Worm (Caenorhabditis elegans) whole organism, young adult: ENCODE results near the gene ZC13.1.

ENCODE experiments used
- B0019.2 ChIP-seq: fragments of 200-800 bp; sonication (Bioruptor generic); conservative IDR thresholded peaks from 2 replicates; pipeline ENCODE4 v1.3.6; 2022; ENCODE audit warnings: missing genetic modification reagents, missing genetic modification characterization, missing compliant biosample characterization
- B0261.1 ChIP-seq: sonication (generic microtip); optimal IDR thresholded peaks from 2 replicates; lab custom pipeline; 2016; ENCODE audit warnings: mild to moderate bottlenecking, missing genetic modification characterization, moderate library complexity, missing compliant biosample characterization
- C06A6.2 ChIP-seq: fragments of 200-800 bp; sonication (Bioruptor generic); conservative IDR thresholded peaks from 2 replicates; pipeline ENCODE4 v1.3.6; 2022; ENCODE audit warnings: missing genetic modification characterization, missing compliant biosample characterization
- C17E4.6 ChIP-seq: fragments of 200-800 bp; sonication (Bioruptor generic); IDR thresholded peaks from 2 replicates; pipeline ENCODE4 v1.3.6; 2022; ENCODE audit warnings: missing genetic modification reagents, missing genetic modification characterization, missing compliant biosample characterization
- D2030.7 ChIP-seq: fragments of 200-800 bp; sonication (Bioruptor generic); IDR thresholded peaks from 2 replicates; pipeline ENCODE4 v1.3.6; 2022; ENCODE audit warnings: missing genetic modification reagents, missing genetic modification characterization, missing compliant biosample characterization
- F22D6.2 ChIP-seq: sonication (generic microtip); optimal IDR thresholded peaks from 2 replicates; lab custom pipeline; 2016; ENCODE audit warnings: mild to moderate bottlenecking, missing genetic modification characterization, missing compliant biosample characterization
- F23B12.7 ChIP-seq: sonication (generic microtip); optimal IDR thresholded peaks from 2 replicates; lab custom pipeline; 2017; ENCODE audit warnings: missing genetic modification characterization, mild to moderate bottlenecking, missing compliant biosample characterization, antibody characterized with exemption, moderate library complexity; ENCODE audit not compliant: insufficient read depth
- F37B4.10 ChIP-seq: fragments of 200-800 bp; sonication (Bioruptor generic); IDR thresholded peaks from 2 replicates; pipeline ENCODE4 v1.3.6; 2022; ENCODE audit warnings: missing genetic modification characterization, missing compliant biosample characterization
- F55B11.4 ChIP-seq: sonication (generic microtip); optimal IDR thresholded peaks from 2 replicates; lab custom pipeline; 2016; ENCODE audit warnings: missing compliant biosample characterization, missing genetic modification characterization, borderline replicate concordance; ENCODE audit not compliant: insufficient read depth
- Y53G8AR.9 ChIP-seq: fragments of 200-800 bp; sonication (Bioruptor generic); conservative IDR thresholded peaks from 2 replicates; pipeline ENCODE4 v1.3.6; 2022; ENCODE audit warnings: missing genetic modification reagents, missing genetic modification characterization, missing compliant biosample characterization
- atf-7 ChIP-seq: sonication (generic microtip); optimal IDR thresholded peaks from 2 replicates; lab custom pipeline; 2017; ENCODE audit warnings: mild to moderate bottlenecking, missing genetic modification characterization, missing compliant biosample characterization
- athp-1 ChIP-seq: sonication (generic microtip); optimal IDR thresholded peaks from 2 replicates; lab custom pipeline; 2017; ENCODE audit warnings: mild to moderate bottlenecking, missing genetic modification characterization, missing compliant biosample characterization
- bed-1 ChIP-seq: fragments of 200-800 bp; sonication (Bioruptor generic); IDR thresholded peaks from 2 replicates; pipeline ENCODE4 v1.3.6; 2022; ENCODE audit warnings: missing genetic modification reagents, missing genetic modification characterization, missing compliant biosample characterization
- bed-2 ChIP-seq: fragments of 200-800 bp; sonication (Bioruptor generic); IDR thresholded peaks from 2 replicates; pipeline ENCODE4 v1.3.6; 2022; ENCODE audit warnings: missing genetic modification reagents, missing genetic modification characterization, missing compliant biosample characterization
- cebp-1 ChIP-seq, 2 experiments: fragments of 200-800 bp in 1 of 2; sonication (Bioruptor generic) in 1 of 2; sonication (generic microtip) in 1 of 2; IDR thresholded peaks in 1 of 2; optimal IDR thresholded peaks in 1 of 2; 2 replicates each; pipeline versions ENCODE4 v1.3.6 to Lab custom; 2017 to 2022; ENCODE audit warnings: missing compliant biosample characterization in 2 of 2, missing genetic modification characterization in 2 of 2, mild to moderate bottlenecking in 1 of 2, missing genetic modification reagents in 1 of 2, moderate library complexity in 1 of 2
- ceh-91 ChIP-seq: fragments of 200-800 bp; sonication (Bioruptor generic); IDR thresholded peaks from 2 replicates; pipeline ENCODE4 v1.3.6; 2022; ENCODE audit warnings: missing genetic modification reagents, missing genetic modification characterization, missing compliant biosample characterization
- die-1 ChIP-seq: sonication (generic microtip); optimal IDR thresholded peaks from 2 replicates; lab custom pipeline; 2016; ENCODE audit warnings: missing genotype, mild to moderate bottlenecking, missing genetic modification characterization, missing compliant biosample characterization
- dox-1 ChIP-seq: fragments of 200-800 bp; sonication (Bioruptor generic); IDR thresholded peaks from 2 replicates; pipeline ENCODE4 v1.3.6; 2022; ENCODE audit warnings: missing genetic modification reagents, missing genetic modification characterization, missing compliant biosample characterization
- dpff-1 ChIP-seq: sonication (generic microtip); optimal IDR thresholded peaks from 2 replicates; lab custom pipeline; 2017; ENCODE audit warnings: mild to moderate bottlenecking, missing genetic modification characterization, missing compliant biosample characterization
- efl-1 ChIP-seq: fragments of 150-350 bp; optimal IDR thresholded peaks from 2 replicates; lab custom pipeline; 2014; ENCODE audit warnings: missing biosample characterization, missing genetic modification reagents, missing genetic modification characterization
- egl-18 ChIP-seq: fragments of 200-800 bp; sonication (Bioruptor generic); IDR thresholded peaks from 2 replicates; pipeline ENCODE4 v1.3.6; 2022; ENCODE audit warnings: missing genetic modification reagents, missing genetic modification characterization, missing compliant biosample characterization
- ekl-4 ChIP-seq: fragments of 200-800 bp; sonication (Bioruptor generic); IDR thresholded peaks from 2 replicates; pipeline ENCODE4 v1.3.6; 2022; ENCODE audit warnings: missing genetic modification reagents, missing genetic modification characterization, missing compliant biosample characterization
- ets-4 ChIP-seq: fragments of 200-800 bp; sonication (Bioruptor generic); optimal IDR thresholded peaks from 2 replicates; lab custom pipeline; 2018; ENCODE audit warnings: mild to moderate bottlenecking, missing genetic modification characterization, missing compliant biosample characterization
- fkh-3 ChIP-seq: sonication (generic microtip); optimal IDR thresholded peaks from 2 replicates; lab custom pipeline; 2016; ENCODE audit warnings: mild to moderate bottlenecking, missing genetic modification characterization, missing compliant biosample characterization
- gei-17 ChIP-seq: fragments of 200-800 bp; sonication (Bioruptor generic); optimal IDR thresholded peaks from 2 replicates; lab custom pipeline; 2018; ENCODE audit warnings: mild to moderate bottlenecking, missing genetic modification characterization, missing compliant biosample characterization
- him-1 ChIP-seq: sonication (generic microtip); optimal IDR thresholded peaks from 2 replicates; lab custom pipeline; 2016; ENCODE audit warnings: missing genotype, missing genetic modification reagents, missing genetic modification characterization, missing compliant biosample characterization
- lag-1 ChIP-seq: fragments of 200-800 bp; sonication (Bioruptor generic); IDR thresholded peaks from 2 replicates; pipeline ENCODE4 v1.3.6; 2022; ENCODE audit warnings: missing genetic modification reagents, missing genetic modification characterization, missing compliant biosample characterization
- let-607 ChIP-seq, 2 experiments: fragments of 200-800 bp in 1 of 2; sonication (Bioruptor generic) in 1 of 2; sonication (generic microtip) in 1 of 2; optimal IDR thresholded peaks; 2 replicates each; lab custom pipeline; 2016 to 2018; ENCODE audit warnings: mild to moderate bottlenecking in 2 of 2, missing compliant biosample characterization in 2 of 2, missing genetic modification characterization in 2 of 2, moderate library complexity in 2 of 2, missing genotype in 1 of 2
- lin-26 ChIP-seq: fragments of 200-800 bp; sonication (Bioruptor generic); IDR thresholded peaks from 2 replicates; pipeline ENCODE4 v1.3.6; 2022; ENCODE audit warnings: missing genetic modification reagents, missing genetic modification characterization, missing compliant biosample characterization
- lin-40 ChIP-seq: sonication (generic microtip); optimal IDR thresholded peaks from 2 replicates; lab custom pipeline; 2016; ENCODE audit warnings: missing genetic modification characterization, mild to moderate bottlenecking, missing compliant biosample characterization, missing genotype, missing genetic modification reagents
- lin-54 ChIP-seq: fragments of 200-800 bp; sonication (Bioruptor generic); optimal IDR thresholded peaks from 2 replicates; lab custom pipeline; 2018; ENCODE audit warnings: mild to moderate bottlenecking, missing genetic modification characterization, missing compliant biosample characterization
- madf-3 ChIP-seq: fragments of 200-800 bp; sonication (Bioruptor generic); IDR thresholded peaks from 2 replicates; pipeline ENCODE4 v1.3.6; 2022; ENCODE audit warnings: missing genetic modification reagents, missing genetic modification characterization, missing compliant biosample characterization
- madf-6 ChIP-seq: fragments of 200-800 bp; sonication (Bioruptor generic); IDR thresholded peaks from 2 replicates; pipeline ENCODE4 v1.3.6; 2022; ENCODE audit warnings: missing genetic modification reagents, missing genetic modification characterization, missing compliant biosample characterization
- madf-8 ChIP-seq: fragments of 200-800 bp; sonication (Bioruptor generic); conservative IDR thresholded peaks from 2 replicates; pipeline ENCODE4 v1.3.6; 2022; ENCODE audit warnings: missing genetic modification reagents, missing genetic modification characterization, missing compliant biosample characterization
- mel-28 ChIP-seq: sonication (generic microtip); optimal IDR thresholded peaks from 2 replicates; lab custom pipeline; 2016; ENCODE audit warnings: borderline replicate concordance, mild to moderate bottlenecking, missing genetic modification characterization, missing compliant biosample characterization
- nfya-2 ChIP-seq: fragments of 200-800 bp; sonication (Bioruptor generic); IDR thresholded peaks from 2 replicates; pipeline ENCODE4 v1.3.6; 2022; ENCODE audit warnings: missing genetic modification reagents, missing genetic modification characterization, missing compliant biosample characterization
- nfyb-1 ChIP-seq: fragments of 200-800 bp; sonication (Bioruptor generic); IDR thresholded peaks from 2 replicates; pipeline ENCODE4 v1.3.6; 2022; ENCODE audit warnings: missing genetic modification reagents, missing genetic modification characterization, missing compliant biosample characterization
- pha-4 ChIP-seq: fragments of 150-350 bp; sonication (generic microtip); optimal IDR thresholded peaks from 2 replicates; lab custom pipeline; 2014; ENCODE audit warnings: missing biosample characterization, missing genetic modification reagents, missing genetic modification characterization
- repo-1 ChIP-seq: sonication (generic microtip); optimal IDR thresholded peaks from 2 replicates; lab custom pipeline; 2017; ENCODE audit warnings: mild to moderate bottlenecking, missing genetic modification characterization, missing compliant biosample characterization
- snpc-1.1 ChIP-seq: sonication (generic microtip); optimal IDR thresholded peaks from 2 replicates; lab custom pipeline; 2017; ENCODE audit warnings: missing genetic modification characterization, mild to moderate bottlenecking, missing compliant biosample characterization, antibody characterized with exemption, moderate library complexity, missing genotype, missing genetic modification reagents; ENCODE audit not compliant: insufficient read depth
- snpc-3.4 ChIP-seq: sonication (generic microtip); optimal IDR thresholded peaks from 2 replicates; lab custom pipeline; 2017; ENCODE audit warnings: missing genetic modification characterization, mild to moderate bottlenecking, missing compliant biosample characterization, antibody characterized with exemption, moderate library complexity, missing genotype, missing genetic modification reagents
- somi-1 ChIP-seq: fragments of 200-800 bp; sonication (Bioruptor generic); optimal IDR thresholded peaks from 2 replicates; lab custom pipeline; 2018; ENCODE audit warnings: mild to moderate bottlenecking, missing genetic modification characterization, missing compliant biosample characterization
- tbp1 ChIP-seq: fragments of 200-800 bp; sonication (Bioruptor generic); optimal IDR thresholded peaks from 2 replicates; lab custom pipeline; 2018; ENCODE audit warnings: mild to moderate bottlenecking, missing genetic modification characterization, missing compliant biosample characterization
- zfh-2 ChIP-seq: fragments of 200-800 bp; sonication (Bioruptor generic); conservative IDR thresholded peaks from 2 replicates; pipeline ENCODE4 v1.3.6; 2022; ENCODE audit warnings: missing genetic modification reagents, missing genetic modification characterization, missing compliant biosample characterization
- zim-3 ChIP-seq: sonication (generic microtip); optimal IDR thresholded peaks from 2 replicates; lab custom pipeline; 2017; ENCODE audit warnings: mild to moderate bottlenecking, missing genetic modification characterization, moderate library complexity, missing compliant biosample characterization
- ztf-26 ChIP-seq: sonication (generic microtip); optimal IDR thresholded peaks from 2 replicates; lab custom pipeline; 2017; ENCODE audit warnings: missing genetic modification characterization, missing compliant biosample characterization
- ztf-6 ChIP-seq: fragments of 200-800 bp; sonication (Bioruptor generic); IDR thresholded peaks from 2 replicates; pipeline ENCODE4 v1.3.6; 2022; ENCODE audit warnings: missing genetic modification reagents, missing genetic modification characterization, missing compliant biosample characterization

The ZC13.1 gene

ce11 chrX:864293-864731 is 12.7 kb upstream of the ZC13.1 start:
- TF ChIP-seq F37B4.10 (GFP tag; lab: Robert Waterston, UW) (no peak), B0261.1 (tag; lab: Kevin White, UChicago) (no peak), lin-40 (peak; percentile 80), mel-28 (no peak), pha-4 (no peak), somi-1 (GFP tag; lab: Kevin White, UChicago) (peak; percentile 53), F55B11.4 (tag; lab: Kevin White, UChicago) (no peak), dox-1 (no peak), C06A6.2 (GFP tag; lab: Robert Waterston, UW) (0 out of 2 replicates have a peak, but pooled peaks have one; percentile 40), madf-3 (GFP tag; lab: Robert Waterston, UW) (no peak), nfyb-1 (GFP tag; lab: Robert Waterston, UW) (no peak), dpff-1 (no peak), ztf-26 (tag; lab: Kevin White, UChicago) (peak; percentile 84), atf-7 (tag; lab: Kevin White, UChicago) (peak; percentile 90), lin-54 (GFP tag; lab: Kevin White, UChicago) (no peak), lin-26 (GFP tag; lab: Robert Waterston, UW) (peak; percentile 72; the same call in 1 of the 2 replicates), zfh-2 (no peak), Y53G8AR.9 (no peak), madf-6 (no peak), bed-1 (no peak), nfya-2 (GFP tag; lab: Robert Waterston, UW) (no peak), egl-18 (GFP tag; lab: Robert Waterston, UW) (no peak), tbp1 (no peak), die-1 (tag; lab: Kevin White, UChicago) (peak; percentile 31)

ce11 chrX:865214-865613 is 11.8 kb upstream of the ZC13.1 start:
- TF ChIP-seq cebp-1 (GFP tag; IDR thresholded peaks at IDR 0.05; lab: Robert Waterston, UW) (no peak), cebp-1 (tag; optimal IDR thresholded peaks at IDR 0.05; lab: Kevin White, UChicago) (no peak), lin-26 (GFP tag; lab: Robert Waterston, UW) (no peak), ztf-6 (GFP tag; lab: Robert Waterston, UW) (no peak), nfya-2 (GFP tag; lab: Robert Waterston, UW) (no peak), B0261.1 (tag; lab: Kevin White, UChicago) (peak; percentile 66), ekl-4 (no peak), F23B12.7 (tag; lab: Kevin White, UChicago) (no peak), zfh-2 (no peak), pha-4 (no peak), snpc-1.1 (tag; lab: Kevin White, UChicago) (no peak), snpc-3.4 (tag; lab: Kevin White, UChicago) (no peak), C17E4.6 (GFP tag; lab: Robert Waterston, UW) (no peak), him-1 (peak; percentile 31), D2030.7 (0 out of 2 replicates have a peak, but pooled peaks have one; percentile 13), bed-2 (no peak), repo-1 (tag; lab: Kevin White, UChicago) (no peak), fkh-3 (no peak), B0019.2 (0 out of 2 replicates have a peak, but pooled peaks have one; percentile 35), efl-1 (GFP tag; lab: Kevin White, UChicago) (no peak), zim-3 (tag; lab: Kevin White, UChicago) (no peak), C06A6.2 (GFP tag; lab: Robert Waterston, UW) (no peak), ets-4 (GFP tag; lab: Kevin White, UChicago) (no peak), ceh-91 (GFP tag; lab: Robert Waterston, UW) (no peak), lag-1 (GFP tag; lab: Robert Waterston, UW) (no peak), let-607 (tag; optimal IDR thresholded peaks at IDR 0.05; lab: Kevin White, UChicago) (no peak), somi-1 (GFP tag; lab: Kevin White, UChicago) (no peak), lin-40 (no peak), gei-17 (GFP tag; lab: Kevin White, UChicago) (no peak), F22D6.2 (no peak), madf-8 (GFP tag; lab: Robert Waterston, UW) (no peak), athp-1 (tag; lab: Kevin White, UChicago) (no peak)
